Worm (Caenorhabditis elegans) whole organism, midembryonic: ENCODE results near the gene R12B2.2.

Source experiments
- cog-1 ChIP-seq: sonication (generic microtip); optimal IDR thresholded peaks from 2 replicates; lab custom pipeline; 2016; ENCODE audit warnings: missing genetic modification characterization, missing compliant biosample characterization
- flt-1 ChIP-seq: fragments of 200-800 bp; sonication (Bioruptor generic); IDR thresholded peaks from 2 replicates; pipeline ENCODE4 v1.3.6; 2022; ENCODE audit warnings: missing genetic modification characterization, missing compliant biosample characterization
- tab-1 ChIP-seq: fragments of 200-800 bp; sonication (Bioruptor generic); IDR thresholded peaks from 2 replicates; pipeline ENCODE4 v1.3.6; 2022; ENCODE audit warnings: missing genetic modification characterization, missing compliant biosample characterization
- ztf-23 ChIP-seq: fragments of 200-800 bp; sonication (Bioruptor generic); IDR thresholded peaks from 2 replicates; pipeline ENCODE4 v1.3.6; 2022; ENCODE audit warnings: missing genetic modification reagents, missing genetic modification characterization, missing compliant biosample characterization
- ztf-29 ChIP-seq: fragments of 200-800 bp; sonication (Bioruptor generic); IDR thresholded peaks from 2 replicates; pipeline ENCODE4 v1.3.6; 2022; ENCODE audit warnings: missing genetic modification reagents, missing genetic modification characterization, missing compliant biosample characterization

DNA sequence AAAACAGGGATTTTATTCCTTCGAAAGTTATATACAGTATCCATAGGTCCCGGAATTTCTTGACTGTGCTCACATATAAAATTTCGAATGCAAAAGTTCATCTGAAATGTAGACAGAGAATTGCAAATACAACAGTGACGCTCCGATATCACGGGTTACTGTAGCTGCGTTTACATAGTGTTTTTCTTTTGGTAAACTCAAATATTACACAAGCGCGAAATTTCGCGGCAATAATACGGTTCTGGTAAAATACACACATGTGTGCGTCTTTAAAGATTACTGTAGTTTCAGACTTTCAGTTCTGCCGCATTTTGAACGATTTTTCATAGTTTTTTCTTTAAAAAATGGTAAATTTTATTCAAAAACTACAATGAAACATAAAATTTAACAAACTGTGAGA lies 16.3 kb upstream of the R12B2.2 start, which contains the start of gene rev-3:
- no peak for TF ChIP-seq flt-1 (GFP tag; lab: Robert Waterston, UW)
- TF ChIP-seq ztf-23, result no peak
- no peak for TF ChIP-seq ztf-29 (GFP tag; lab: Robert Waterston, UW)
- TF ChIP-seq tab-1 (GFP tag; lab: Robert Waterston, UW), result no peak
- no peak for TF ChIP-seq cog-1 (tag; lab: Kevin White, UChicago)
